Worm (Caenorhabditis elegans): Measurements from ENCODE around the gene stg-1.

stg-1 gene

DNA sequence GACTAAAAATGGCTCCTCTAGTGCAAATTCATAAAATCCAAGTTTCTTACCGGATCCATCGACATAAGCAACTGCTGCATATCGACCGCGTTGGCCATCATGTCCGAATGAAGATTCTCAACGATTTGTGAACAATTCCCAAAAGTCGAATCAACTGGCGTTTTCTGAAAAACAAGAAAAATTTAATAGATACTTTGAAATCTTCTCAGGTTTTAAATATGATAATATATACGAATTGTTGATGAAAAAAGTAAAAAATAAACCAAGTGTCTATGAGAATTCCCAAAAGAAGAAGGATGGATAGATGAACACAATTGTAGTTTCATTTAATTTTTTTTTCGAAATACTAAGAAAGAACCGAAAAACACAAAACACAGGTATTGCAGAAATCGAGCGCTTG, 7.4 kb upstream of the stg-1 start, which contains the start of gene die-1:
die-1 (minus strand) TSS at position 101 of the 400 bp plus-strand sequence.
- TF ChIP-seq che-1 (tag; optimal IDR thresholded peaks at IDR 0.05) (no peak), pax-1 (tag; optimal IDR thresholded peaks at IDR 0.05) (no peak), ceh-24 (tag; optimal IDR thresholded peaks at IDR 0.05) (no peak), ceh-18 (tag; optimal IDR thresholded peaks at IDR 0.05) (no peak), ceh-48 (tag; optimal IDR thresholded peaks at IDR 0.05) (no peak), ets-4 (tag; optimal IDR thresholded peaks at IDR 0.05) (no peak), ceh-14 (tag; optimal IDR thresholded peaks at IDR 0.05) (no peak), C38D4.7 (GFP tag; optimal IDR thresholded peaks at IDR 0.05) (no peak), ceh-30 (tag; optimal IDR thresholded peaks at IDR 0.05) (no peak), pros-1 (tag; optimal IDR thresholded peaks at IDR 0.05) (no peak), ceh-45 (GFP tag; IDR thresholded peaks at IDR 0.05) (no peak), hlh-6 (tag; optimal IDR thresholded peaks at IDR 0.05) (no peak)

DNA sequence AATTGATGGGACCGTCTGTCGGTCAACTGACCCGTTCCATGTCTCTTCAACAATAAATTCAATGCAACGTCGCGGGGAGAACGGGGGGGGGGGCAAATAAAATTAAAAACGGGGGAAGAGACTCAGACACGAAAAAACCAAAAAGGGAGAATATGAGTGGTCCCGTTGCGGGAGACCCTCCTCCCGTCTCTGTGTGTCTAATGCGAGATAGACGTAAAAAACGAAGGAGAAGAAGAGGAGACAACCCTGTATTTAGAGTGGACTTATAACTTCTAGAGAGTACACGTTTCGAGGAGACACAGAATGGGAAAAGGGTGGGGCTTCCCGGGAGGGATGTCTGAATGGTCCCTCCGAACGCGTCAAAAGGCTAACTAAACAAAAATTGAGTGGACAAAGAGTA, 5.0 kb upstream of the stg-1 start:
- TF ChIP-seq ceh-30 (tag; optimal IDR thresholded peaks at IDR 0.05) (no peak), ceh-6 (GFP tag; optimal IDR thresholded peaks at IDR 0.05) (peak; percentile 42), Y22D7AL.16 (tag; optimal IDR thresholded peaks at IDR 0.05) (no peak), lim-6 (tag; optimal IDR thresholded peaks at IDR 0.05) (no peak), tbx-2 (tag; optimal IDR thresholded peaks at IDR 0.05) (peak; percentile 4), sox-2 (GFP tag; IDR thresholded peaks at IDR 0.05) (no peak), nfya-1 (tag; optimal IDR thresholded peaks at IDR 0.05) (peak; percentile 11), hlh-6 (tag; optimal IDR thresholded peaks at IDR 0.05) (no peak), fax-1 (tag; optimal IDR thresholded peaks at IDR 0.05) (no peak), ceh-48 (tag; optimal IDR thresholded peaks at IDR 0.05) (no peak)

- TF ChIP-seq lin-11 (tag; optimal IDR thresholded peaks at IDR 0.05) (no peak), pag-3 (tag; optimal IDR thresholded peaks at IDR 0.05; ENCODE audit: borderline replicate concordance) (no peak), sox-4 (tag; optimal IDR thresholded peaks at IDR 0.05) (no peak), Y22D7AL.16 (tag; optimal IDR thresholded peaks at IDR 0.05) (no peak), hlh-8 (tag; optimal IDR thresholded peaks at IDR 0.05) (no peak), pros-1 (tag; optimal IDR thresholded peaks at IDR 0.05) (no peak), lim-6 (tag; optimal IDR thresholded peaks at IDR 0.05) (no peak), fkh-6 (tag; optimal IDR thresholded peaks at IDR 0.05) (no peak), ceh-2 (tag; optimal IDR thresholded peaks at IDR 0.05) (no peak), T23F11.4 (GFP tag; optimal IDR thresholded peaks at IDR 0.05) (no peak), ets-4 (tag; optimal IDR thresholded peaks at IDR 0.05) (no peak), gmeb-2 (tag; optimal IDR thresholded peaks at IDR 0.05) (no peak), odd-2 (tag; optimal IDR thresholded peaks at IDR 0.05) (no peak), hlh-30 (tag; optimal IDR thresholded peaks at IDR 0.05; ENCODE audit: insufficient read depth) (no peak), ceh-34 (tag; optimal IDR thresholded peaks at IDR 0.05) (no peak), ceh-6 (GFP tag; optimal IDR thresholded peaks at IDR 0.05) (no peak), sox-2 (GFP tag; IDR thresholded peaks at IDR 0.05) (no peak)
These were observed 3.9 kb downstream of the stg-1 start, which contains the start of gene C18D1.2 for ce11 chrII:10056545-10057038. Gene C18D1.2 (plus strand): TSS chrII:10056988.

- TF ChIP-seq sox-4 (tag; optimal IDR thresholded peaks at IDR 0.05) (no peak), pat-9 (tag; optimal IDR thresholded peaks at IDR 0.05) (no peak), ttx-3 (tag; optimal IDR thresholded peaks at IDR 0.05) (no peak)
These were observed 9.0 kb downstream of the stg-1 start for ce11 chrII:10051485-10051884.

ce11 chrII:10048568-10048967, 11.9 kb downstream of the stg-1 start, which contains the start of gene flp-4:
Gene flp-4 (plus strand): TSS chrII:10048868.
- no peak for TF ChIP-seq ceh-22 (tag; optimal IDR thresholded peaks at IDR 0.05)
- TF ChIP-seq ceh-31 (tag; optimal IDR thresholded peaks at IDR 0.05): no peak
- TF ChIP-seq nhr-11 (tag; optimal IDR thresholded peaks at IDR 0.05): no peak
- TF ChIP-seq ceh-2 (tag; optimal IDR thresholded peaks at IDR 0.05): no peak

Data from whole organism, late embryonic.